Worm (Caenorhabditis elegans): ENCODE results near the gene acc-2.
A peak's percentile ranks its signal among the peaks of the same experiment; 100 is the strongest.

The acc-2 gene

DNA sequence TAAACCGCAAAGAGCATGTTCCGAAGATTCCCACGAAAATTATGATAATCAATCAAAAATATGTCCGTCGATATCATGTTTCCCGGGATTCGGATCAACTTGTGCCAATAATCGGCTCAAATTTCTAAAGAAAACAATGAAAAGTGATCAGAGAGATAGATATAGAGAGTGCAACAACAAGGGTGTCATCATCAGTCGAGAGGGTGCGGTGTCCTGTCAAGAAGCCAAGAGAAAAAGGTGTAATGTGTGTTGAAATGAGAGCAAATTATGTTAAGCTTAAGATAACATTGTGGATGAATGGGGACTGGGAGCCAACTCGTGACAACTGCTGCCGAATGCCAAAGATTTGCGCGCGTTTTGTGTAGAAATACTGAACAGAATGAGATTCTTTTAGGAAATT is 8.6 kb upstream of the acc-2 start:
- no peak for TF ChIP-seq nfya-1 (tag; optimal IDR thresholded peaks at IDR 0.05; ENCODE audit: insufficient read depth)
- TF ChIP-seq lsy-12 (tag; optimal IDR thresholded peaks at IDR 0.05) = no peak
- no peak for TF ChIP-seq nhr-28 (tag; optimal IDR thresholded peaks at IDR 0.05)
- TF ChIP-seq hmg-11 (tag; optimal IDR thresholded peaks at IDR 0.05) = no peak
- TF ChIP-seq nhr-67 (tag; optimal IDR thresholded peaks at IDR 0.05) = no peak
- no peak for TF ChIP-seq ceh-82 (tag; optimal IDR thresholded peaks at IDR 0.05)
- TF ChIP-seq sea-2 (GFP tag; optimal IDR thresholded peaks at IDR 0.05) = no peak
- no peak for TF ChIP-seq nhr-11 (tag; optimal IDR thresholded peaks at IDR 0.05)
- no peak for TF ChIP-seq egl-27 (tag; optimal IDR thresholded peaks at IDR 0.05)
- no peak for TF ChIP-seq lin-39 (tag; optimal IDR thresholded peaks at IDR 0.05)
- TF ChIP-seq ZK546.5 (tag; optimal IDR thresholded peaks at IDR 0.05) = no peak
- TF ChIP-seq unc-62 (GFP tag; optimal IDR thresholded peaks at IDR 0.05) = no peak
- no peak for TF ChIP-seq nhr-23 (tag; optimal IDR thresholded peaks at IDR 0.05)
- no peak for TF ChIP-seq tbx-2 (tag; optimal IDR thresholded peaks at IDR 0.05)
- TF ChIP-seq unc-39 (tag; optimal IDR thresholded peaks at IDR 0.05) = no peak
- no peak for TF ChIP-seq fkh-10 (GFP tag; optimal IDR thresholded peaks at IDR 0.05)
- TF ChIP-seq ztf-4 (tag; optimal IDR thresholded peaks at IDR 0.05) = no peak
- TF ChIP-seq nhr-77 (tag; optimal IDR thresholded peaks at IDR 0.05) = no peak
- TF ChIP-seq ztf-11 (tag; optimal IDR thresholded peaks at IDR 0.05) = no peak

DNA sequence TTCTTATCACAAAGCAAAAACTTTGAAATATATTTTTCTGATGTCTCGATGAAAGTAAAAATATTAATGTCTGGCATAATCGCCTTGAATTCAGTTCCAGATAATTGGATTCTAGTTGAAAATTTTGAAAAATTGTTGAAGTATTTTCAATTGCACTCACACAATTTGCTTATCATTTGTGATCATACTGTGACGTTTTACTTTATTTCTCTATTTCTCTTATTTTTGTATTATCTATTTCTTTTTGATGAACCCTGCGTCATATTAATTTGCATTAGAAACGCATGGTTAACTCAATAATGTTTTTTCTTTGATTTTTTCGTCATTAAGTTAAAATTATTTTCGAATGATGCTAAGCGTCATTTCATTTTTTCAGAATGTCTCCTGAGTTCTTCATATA is 6.3 kb upstream of the acc-2 start, which contains the start of gene C53D6.11:
Gene C53D6.11, plus strand, starts transcription at position 328 of the 400 bp plus-strand sequence.
- TF ChIP-seq unc-39 (tag; optimal IDR thresholded peaks at IDR 0.05) (no peak), R02D3.7 (tag; optimal IDR thresholded peaks at IDR 0.05) (no peak), pha-4 (tag; optimal IDR thresholded peaks at IDR 0.05) (peak; percentile 30), fkh-2 (tag; optimal IDR thresholded peaks at IDR 0.05) (no peak), eor-1 (tag; optimal IDR thresholded peaks at IDR 0.05) (no peak), elt-1 (tag; optimal IDR thresholded peaks at IDR 0.05) (no peak), lsy-12 (tag; optimal IDR thresholded peaks at IDR 0.05) (no peak), fkh-10 (GFP tag; optimal IDR thresholded peaks at IDR 0.05) (no peak), nhr-12 (tag; optimal IDR thresholded peaks at IDR 0.05) (no peak), unc-62 (GFP tag; optimal IDR thresholded peaks at IDR 0.05) (no peak), nhr-23 (tag; optimal IDR thresholded peaks at IDR 0.05) (no peak), elt-2 (tag; optimal IDR thresholded peaks at IDR 0.05) (peak; percentile 67), pqm-1 (tag; optimal IDR thresholded peaks at IDR 0.05) (peak; percentile 13), nhr-43 (tag; optimal IDR thresholded peaks at IDR 0.05; ENCODE audit: poor library complexity, severe bottlenecking) (no peak), ama-1 (optimal IDR thresholded peaks at IDR 0.05) (no peak), nhr-76 (tag; optimal IDR thresholded peaks at IDR 0.05) (no peak), jun-1 (tag; optimal IDR thresholded peaks at IDR 0.05) (no peak), skn-1 (tag; optimal IDR thresholded peaks at IDR 0.05) (no peak)

DNA sequence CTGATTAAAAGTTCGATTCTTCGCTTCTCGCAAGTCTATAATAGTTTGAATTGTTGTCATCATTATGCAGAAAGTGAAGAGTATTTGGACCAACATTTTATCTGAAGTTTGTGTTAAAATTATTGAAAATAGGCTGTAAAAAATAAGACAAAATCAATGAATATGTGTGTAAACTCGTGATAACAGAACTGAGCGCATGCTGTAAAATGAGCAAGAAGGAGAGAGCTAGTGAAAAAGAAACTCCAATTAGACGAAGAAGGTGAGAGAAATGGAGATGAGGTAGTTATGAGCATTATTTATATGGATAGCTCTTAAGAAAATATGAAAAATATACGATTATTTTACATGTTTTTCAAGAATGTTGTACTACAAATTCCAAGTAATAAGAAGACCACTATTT is 4.3 kb downstream of the acc-2 start, which contains the start of gene C53D6.4:
Gene C53D6.4, minus strand, starts transcription at position 101 of the 400 bp plus-strand sequence.
- TF ChIP-seq nhr-237 (tag; optimal IDR thresholded peaks at IDR 0.05) = no peak
- no peak for TF ChIP-seq nfya-1 (tag; optimal IDR thresholded peaks at IDR 0.05; ENCODE audit: insufficient read depth)
- TF ChIP-seq R02D3.7 (tag; optimal IDR thresholded peaks at IDR 0.05) = no peak
- TF ChIP-seq ceh-9 (tag; optimal IDR thresholded peaks at IDR 0.05) = no peak

DNA sequence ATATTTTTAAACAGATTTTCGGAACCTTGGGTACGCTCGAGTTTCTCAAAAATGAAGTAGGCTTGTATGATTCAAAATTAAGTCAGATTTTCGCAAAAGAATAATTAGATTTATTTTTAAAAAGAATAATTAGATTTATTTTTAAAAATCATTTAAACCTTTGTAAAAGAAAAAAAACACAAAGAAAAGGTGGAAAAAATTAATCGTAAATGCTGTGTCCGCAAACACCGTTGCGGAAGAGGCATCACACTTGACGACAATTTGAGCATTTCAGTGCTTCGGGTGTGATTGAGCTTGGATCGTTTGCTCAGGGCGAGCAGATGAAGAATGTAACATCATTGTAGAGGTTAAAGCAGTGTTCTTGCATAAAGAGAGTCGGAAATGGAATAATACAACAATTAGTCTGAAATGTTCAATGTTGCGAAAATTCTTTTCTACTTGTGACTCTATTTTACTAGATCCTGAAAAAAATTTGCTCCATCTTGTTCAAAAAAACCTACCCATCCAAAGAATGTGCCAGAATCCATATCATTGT is 4.7 kb downstream of the acc-2 start:
- TF ChIP-seq pha-4 (tag; optimal IDR thresholded peaks at IDR 0.05) (peak; percentile 36), lin-15B (tag; optimal IDR thresholded peaks at IDR 0.05) (no peak)

DNA sequence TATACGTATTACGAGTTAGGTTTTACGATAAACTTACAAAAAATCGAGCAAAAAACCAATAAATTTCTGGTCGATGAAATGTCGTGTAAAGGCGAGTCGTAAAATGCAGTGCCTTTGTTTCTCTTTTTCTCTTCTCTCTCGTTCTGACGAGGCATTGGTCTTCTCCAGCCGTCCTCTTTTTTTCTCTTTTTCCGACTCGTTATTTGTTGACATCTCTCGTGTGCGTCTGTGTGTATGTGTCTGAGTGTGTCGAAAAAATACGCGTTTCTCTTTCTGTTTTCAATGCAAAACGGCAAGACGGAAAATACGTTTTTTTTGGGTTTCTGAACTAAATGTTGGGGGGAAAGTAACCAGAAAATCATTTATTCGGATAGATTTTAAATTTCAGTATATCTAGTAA is 16.0 kb downstream of the acc-2 start, which contains the start of gene C53D6.6:
Gene C53D6.6, minus strand, starts transcription at position 118 of the 400 bp plus-strand sequence.
- TF ChIP-seq nfya-1 (tag; optimal IDR thresholded peaks at IDR 0.05; ENCODE audit: insufficient read depth) = peak; percentile 50
- peak; percentile 90 for TF ChIP-seq pha-4 (tag; optimal IDR thresholded peaks at IDR 0.05)
- TF ChIP-seq nhr-28 (tag; optimal IDR thresholded peaks at IDR 0.05) = no peak
